Worm (Caenorhabditis elegans): ENCODE results near the gene M176.16.
"Not testable (repeated sequence)": the region's sequence is repeated elsewhere in the genome, so short reads cannot be mapped to it uniquely, and the experiment has no call there.

The M176.16 gene

ce11 chrII:9461881-9462280 is 43.6 kb downstream of the M176.16 start, which contains the start of gene chil-21:
Gene chil-21, minus strand, starts transcription at chrII:9461981.
- not testable (repeated sequence) for TF ChIP-seq sea-1 (GFP tag; conservative IDR thresholded peaks at IDR 0.05); tbx-37 (GFP tag; conservative IDR thresholded peaks at IDR 0.05); pes-1 (GFP tag; IDR thresholded peaks at IDR 0.05)

ce11 chrII:9466095-9466494 is 47.8 kb downstream of the M176.16 start, which contains the start of gene chil-22:
Gene chil-22, minus strand, starts transcription at chrII:9466195.
- TF ChIP-seq scrt-1 (GFP tag; IDR thresholded peaks at IDR 0.05) (no peak), aly-1 (tag; optimal IDR thresholded peaks at IDR 0.05) (no peak), hmg-4 (GFP tag; optimal IDR thresholded peaks at IDR 0.05) (no peak)

Measured in whole organism, early embryonic.